Worm (Caenorhabditis elegans) whole organism, L3 larva: ENCODE data around the gene nep-11.

ENCODE experiments used
- mdl-1 ChIP-seq: fragments of 150-350 bp; optimal IDR thresholded peaks from 2 replicates; lab custom pipeline; 2014; ENCODE audit warnings: missing biosample characterization, missing genetic modification characterization
- nhr-43 ChIP-seq: sonication (generic microtip); optimal IDR thresholded peaks from 2 replicates; lab custom pipeline; 2016; ENCODE audit warnings: mild to moderate bottlenecking, missing genetic modification characterization, missing compliant biosample characterization; ENCODE audit not compliant: poor library complexity, severe bottlenecking

DNA sequence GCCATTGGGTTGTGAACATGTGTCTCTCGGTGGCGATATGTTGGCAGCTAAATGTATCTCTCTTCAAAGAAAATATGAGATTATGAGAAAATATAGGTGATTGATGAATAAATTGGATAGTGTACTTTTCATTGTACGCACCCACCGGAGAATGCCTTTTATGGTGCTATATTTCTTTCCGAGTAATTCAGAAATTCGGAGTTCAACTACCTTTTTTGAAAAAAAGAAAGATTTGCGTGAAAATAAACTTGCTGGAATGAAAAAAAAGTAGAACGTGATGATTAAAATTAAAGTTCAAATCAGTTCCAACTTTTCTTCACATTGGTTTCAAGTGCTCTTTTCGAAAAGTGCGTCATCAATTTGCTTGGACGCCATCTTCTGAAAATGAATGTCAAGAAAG lies 21.8 kb downstream of the nep-11 start, which contains the start of gene nep-8:
- TF ChIP-seq nhr-43 (tag; lab: Kevin White, UChicago) = no peak
- TF ChIP-seq mdl-1 (tag; lab: Kevin White, UChicago) = no peak
